Fruit fly (Drosophila melanogaster) whole organism, embryonic: Measurements from ENCODE around the gene Sytbeta.

Experiments
- CG34376 ChIP-seq: fragments of 200-800 bp; sonication (Bioruptor generic); optimal IDR thresholded peaks from 2 replicates; lab custom pipeline; 2018; ENCODE audit warnings: missing biosample characterization, mild to moderate bottlenecking, missing genetic modification characterization
- CG6765 ChIP-seq: fragments of 200-800 bp; sonication (Bioruptor generic); optimal IDR thresholded peaks from 3 replicates; lab custom pipeline; 2017; ENCODE audit warnings: missing biosample characterization, mild to moderate bottlenecking, missing genetic modification characterization
- caup ChIP-seq: fragments of 200-800 bp; sonication (Bioruptor generic); optimal IDR thresholded peaks from 3 replicates; lab custom pipeline; 2017; ENCODE audit warnings: missing biosample characterization, mild to moderate bottlenecking, missing genetic modification characterization, moderate library complexity; ENCODE audit not compliant: severe bottlenecking
- fru ChIP-seq: fragments of >200 bp; optimal IDR thresholded peaks from 2 replicates; lab custom pipeline; 2017
- prd ChIP-seq, 3 experiments: fragments of >200 bp in 2 of 3; fragments of 200-800 bp in 1 of 3; sonication (Bioruptor generic) in 1 of 3; optimal IDR thresholded peaks in 2 of 3; IDR thresholded peaks in 1 of 3; 2 replicates in 2 of 3; 3 replicates in 1 of 3; pipeline versions ENCODE4 v1.3.6 to Lab custom; 2017 to 2022; ENCODE audit warnings: missing biosample characterization in 1 of 3, missing genetic modification characterization in 1 of 3
- trh ChIP-seq: fragments of 200-800 bp; sonication (Bioruptor generic); optimal IDR thresholded peaks from 2 replicates; lab custom pipeline; 2016; ENCODE audit warnings: missing biosample characterization, missing genetic modification characterization
- unpg ChIP-seq: fragments of 200-800 bp; sonication (Bioruptor generic); optimal IDR thresholded peaks from 3 replicates; lab custom pipeline; 2018; ENCODE audit warnings: missing biosample characterization, mild to moderate bottlenecking, missing genetic modification characterization, moderate library complexity

DNA sequence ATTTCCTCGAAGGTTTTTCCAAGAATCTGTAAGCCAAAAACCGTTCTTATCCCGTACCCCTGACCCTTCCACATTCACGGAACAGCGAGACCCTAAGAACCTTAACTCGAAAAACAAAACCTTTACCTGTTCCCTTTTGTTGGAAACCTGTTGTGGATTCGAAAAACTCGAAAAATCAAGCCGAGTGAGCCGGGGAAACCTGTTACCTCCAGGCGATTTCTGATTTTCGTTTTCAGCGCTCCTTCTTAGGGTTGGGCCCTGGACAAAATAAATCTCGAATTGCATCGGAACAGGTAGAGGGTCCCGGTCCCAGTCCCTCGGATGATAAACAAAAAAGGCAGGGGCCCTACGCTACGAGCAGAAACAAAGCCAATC, 91.5 kb downstream of the Sytbeta start:
- no peak for TF ChIP-seq fru (lab: Kevin White, UChicago)
- TF ChIP-seq prd (optimal IDR thresholded peaks at IDR 0.05; lab: Kevin White, UChicago), result no peak
- TF ChIP-seq prd (GFP tag; IDR thresholded peaks at IDR 0.05; lab: Robert Waterston, UW), result no peak
- no peak for TF ChIP-seq CG34376 (GFP tag; lab: Kevin White, UChicago)
- TF ChIP-seq CG6765 (GFP tag; lab: Kevin White, UChicago), result no peak
- TF ChIP-seq unpg (GFP tag; lab: Kevin White, UChicago), result no peak
- no peak for TF ChIP-seq caup
- no peak for TF ChIP-seq trh (GFP tag; lab: Kevin White, UChicago)
